Worm (Caenorhabditis elegans) whole organism, L2 larva: ENCODE data around the gene scvp-1.
A peak's percentile ranks its signal among the peaks of the same experiment; 100 is the strongest.

Source experiments
- C34F6.9 ChIP-seq: fragments of 150-350 bp; optimal IDR thresholded peaks from 2 replicates; lab custom pipeline; 2014; ENCODE audit warnings: missing biosample characterization, missing genetic modification characterization
- R02D3.7 ChIP-seq: fragments of 150-350 bp; optimal IDR thresholded peaks from 2 replicates; lab custom pipeline; 2014; ENCODE audit warnings: missing biosample characterization, missing genetic modification characterization
- Y55F3AM.14 ChIP-seq: fragments of 200-800 bp; sonication (Bioruptor generic); optimal IDR thresholded peaks from 2 replicates; lab custom pipeline; 2018; ENCODE audit warnings: mild to moderate bottlenecking, missing genetic modification characterization, missing compliant biosample characterization
- ZK546.5 ChIP-seq: sonication (generic microtip); optimal IDR thresholded peaks from 2 replicates; lab custom pipeline; 2017; ENCODE audit warnings: missing biosample characterization, missing genetic modification characterization
- alr-1 ChIP-seq: fragments of 150-350 bp; optimal IDR thresholded peaks from 2 replicates; lab custom pipeline; 2014; ENCODE audit warnings: missing biosample characterization, missing genetic modification characterization
- aly-2 ChIP-seq: fragments of 150-350 bp; optimal IDR thresholded peaks from 2 replicates; lab custom pipeline; 2014; ENCODE audit warnings: missing biosample characterization, missing genetic modification characterization
- ama-1 ChIP-seq: fragments of 150-350 bp; optimal IDR thresholded peaks from 2 replicates; lab custom pipeline; 2018; ENCODE audit warnings: inconsistent platforms
- blmp-1 ChIP-seq: sonication (generic microtip); optimal IDR thresholded peaks from 2 replicates; lab custom pipeline; 2017; ENCODE audit warnings: missing genetic modification characterization, mild to moderate bottlenecking, missing compliant biosample characterization, antibody characterized with exemption, moderate library complexity; ENCODE audit not compliant: insufficient read depth
- ceh-16 ChIP-seq: fragments of 150-350 bp; optimal IDR thresholded peaks from 2 replicates; lab custom pipeline; 2014; ENCODE audit warnings: missing biosample characterization, missing genetic modification characterization
- crh-2 ChIP-seq: sonication (generic microtip); optimal IDR thresholded peaks from 2 replicates; lab custom pipeline; 2017; ENCODE audit warnings: missing biosample characterization, missing genetic modification characterization
- dmd-4 ChIP-seq: sonication (generic microtip); optimal IDR thresholded peaks from 2 replicates; lab custom pipeline; 2017; ENCODE audit warnings: missing biosample characterization, missing genetic modification characterization
- egl-27 ChIP-seq: sonication (generic microtip); optimal IDR thresholded peaks from 3 replicates; lab custom pipeline; 2017; ENCODE audit warnings: missing biosample characterization, missing genetic modification reagents, missing genetic modification characterization
- elt-1 ChIP-seq: fragments of 150-350 bp; optimal IDR thresholded peaks from 2 replicates; lab custom pipeline; 2014; ENCODE audit warnings: missing biosample characterization, missing genetic modification characterization
- elt-3 ChIP-seq: sonication (generic microtip); optimal IDR thresholded peaks from 2 replicates; lab custom pipeline; 2017; ENCODE audit warnings: missing biosample characterization, missing genetic modification characterization
- fos-1 ChIP-seq: fragments of 150-350 bp; optimal IDR thresholded peaks from 2 replicates; lab custom pipeline; 2014; ENCODE audit warnings: missing biosample characterization, missing genetic modification characterization
- gmeb-1 ChIP-seq: fragments of 150-350 bp; optimal IDR thresholded peaks from 2 replicates; lab custom pipeline; 2014; ENCODE audit warnings: missing biosample characterization, missing genetic modification characterization
- lin-11 ChIP-seq: fragments of 150-350 bp; sonication (generic microtip); optimal IDR thresholded peaks from 2 replicates; lab custom pipeline; 2014; ENCODE audit warnings: missing biosample characterization, missing genetic modification characterization, inconsistent platforms, mixed read lengths
- lin-13 ChIP-seq: fragments of 150-350 bp; optimal IDR thresholded peaks from 2 replicates; lab custom pipeline; 2014; ENCODE audit warnings: missing biosample characterization, missing genetic modification reagents, missing genetic modification characterization
- lin-39 ChIP-seq: fragments of 150-350 bp; optimal IDR thresholded peaks from 2 replicates; lab custom pipeline; 2014; ENCODE audit warnings: missing biosample characterization, missing genetic modification reagents, missing genetic modification characterization
- lsy-2 ChIP-seq, 2 experiments: fragments of 150-350 bp in 1 of 2; sonication (generic microtip) in 1 of 2; optimal IDR thresholded peaks; 2 replicates each; lab custom pipeline; 2014 to 2017; ENCODE audit warnings: missing biosample characterization in 2 of 2, missing genetic modification characterization in 2 of 2
- mab-5 ChIP-seq: fragments of 150-350 bp; optimal IDR thresholded peaks from 2 replicates; lab custom pipeline; 2014; ENCODE audit warnings: missing biosample characterization, missing genetic modification characterization
- mbf-1 ChIP-seq: sonication (generic microtip); optimal IDR thresholded peaks from 2 replicates; lab custom pipeline; 2017; ENCODE audit warnings: missing biosample characterization, missing genetic modification characterization
- mdl-1 ChIP-seq, 2 experiments: fragments of 150-350 bp in 1 of 2; sonication (generic microtip) in 1 of 2; optimal IDR thresholded peaks; 2 replicates each; lab custom pipeline; 2017; ENCODE audit warnings: missing biosample characterization in 2 of 2, missing genetic modification characterization in 2 of 2
- nhr-10 ChIP-seq: sonication (generic microtip); optimal IDR thresholded peaks from 2 replicates; lab custom pipeline; 2017; ENCODE audit warnings: missing biosample characterization, missing genetic modification characterization
- nhr-11 ChIP-seq: fragments of 150-350 bp; optimal IDR thresholded peaks from 2 replicates; lab custom pipeline; 2014; ENCODE audit warnings: missing biosample characterization, missing genetic modification characterization
- nhr-12 ChIP-seq: fragments of 150-350 bp; optimal IDR thresholded peaks from 2 replicates; lab custom pipeline; 2014; ENCODE audit warnings: missing biosample characterization, missing genetic modification characterization
- nhr-129 ChIP-seq: fragments of 150-350 bp; optimal IDR thresholded peaks from 2 replicates; lab custom pipeline; 2014; ENCODE audit warnings: missing biosample characterization, missing genetic modification characterization
- nhr-21 ChIP-seq: fragments of 150-350 bp; optimal IDR thresholded peaks from 2 replicates; lab custom pipeline; 2014; ENCODE audit warnings: missing biosample characterization, missing genetic modification characterization
- nhr-237 ChIP-seq: fragments of 150-350 bp; optimal IDR thresholded peaks from 2 replicates; lab custom pipeline; 2014; ENCODE audit warnings: missing biosample characterization, missing genetic modification characterization
- nhr-25 ChIP-seq: fragments of 150-350 bp; sonication (generic microtip); optimal IDR thresholded peaks from 3 replicates; lab custom pipeline; 2014; ENCODE audit warnings: missing biosample characterization, missing genetic modification characterization
- nhr-6 ChIP-seq: fragments of 150-350 bp; optimal IDR thresholded peaks from 2 replicates; lab custom pipeline; 2014; ENCODE audit warnings: missing biosample characterization, missing genetic modification characterization
- nhr-77 ChIP-seq: fragments of 150-350 bp; optimal IDR thresholded peaks from 2 replicates; lab custom pipeline; 2014; ENCODE audit warnings: missing biosample characterization, missing genetic modification characterization
- peb-1 ChIP-seq: fragments of 150-350 bp; optimal IDR thresholded peaks from 2 replicates; lab custom pipeline; 2014; ENCODE audit warnings: missing biosample characterization, missing genetic modification characterization
- sem-4 ChIP-seq: fragments of 150-350 bp; optimal IDR thresholded peaks from 2 replicates; lab custom pipeline; 2014; ENCODE audit warnings: missing biosample characterization, missing genetic modification reagents, missing genetic modification characterization
- skn-1 ChIP-seq: sonication (generic microtip); optimal IDR thresholded peaks from 2 replicates; lab custom pipeline; 2017; ENCODE audit warnings: missing biosample characterization, missing genetic modification characterization
- sma-3 ChIP-seq: sonication (generic microtip); optimal IDR thresholded peaks from 2 replicates; lab custom pipeline; 2016; ENCODE audit warnings: missing genetic modification reagents, missing genetic modification characterization, missing compliant biosample characterization
- sma-9 ChIP-seq, 2 experiments: fragments of 150-350 bp in 1 of 2; sonication (generic microtip) in 1 of 2; optimal IDR thresholded peaks; 2 replicates each; lab custom pipeline; 2014 to 2016; ENCODE audit warnings: missing genetic modification characterization in 2 of 2, mild to moderate bottlenecking in 1 of 2, missing biosample characterization in 1 of 2, missing compliant biosample characterization in 1 of 2, missing genetic modification reagents in 1 of 2, moderate library complexity in 1 of 2
- snpc-4 ChIP-seq: fragments of 150-350 bp; optimal IDR thresholded peaks from 2 replicates; lab custom pipeline; 2014; ENCODE audit warnings: missing biosample characterization, missing genetic modification characterization
- unc-39 ChIP-seq: fragments of 150-350 bp; optimal IDR thresholded peaks from 2 replicates; lab custom pipeline; 2014; ENCODE audit warnings: missing biosample characterization, missing genetic modification characterization
- unc-55 ChIP-seq: fragments of 150-350 bp; sonication (generic microtip); optimal IDR thresholded peaks from 3 replicates; lab custom pipeline; 2014; ENCODE audit warnings: missing biosample characterization, missing genetic modification reagents, missing genetic modification characterization
- unc-62 ChIP-seq: fragments of 150-350 bp; optimal IDR thresholded peaks from 2 replicates; lab custom pipeline; 2014; ENCODE audit warnings: missing biosample characterization, missing genetic modification reagents, missing genetic modification characterization
- zag-1 ChIP-seq: fragments of 150-350 bp; optimal IDR thresholded peaks from 2 replicates; lab custom pipeline; 2014; ENCODE audit warnings: missing biosample characterization, missing genetic modification characterization
- ztf-1 ChIP-seq: fragments of 200-800 bp; sonication (Bioruptor generic); conservative IDR thresholded peaks from 2 replicates; pipeline ENCODE4 v1.3.6; 2022; ENCODE audit warnings: missing genetic modification characterization, missing compliant biosample characterization
- ztf-11 ChIP-seq: sonication (generic microtip); optimal IDR thresholded peaks from 2 replicates; lab custom pipeline; 2017; ENCODE audit warnings: missing biosample characterization, missing genetic modification characterization
- ztf-4 ChIP-seq: fragments of 150-350 bp; optimal IDR thresholded peaks from 2 replicates; lab custom pipeline; 2014; ENCODE audit warnings: missing biosample characterization, missing genetic modification characterization

scvp-1 gene

ce11 chrV:10897172-10897571 is 33.9 kb downstream of the scvp-1 start (continued):
- TF ChIP-seq lin-11 (tag; lab: Kevin White, UChicago), result peak; percentile 99
- peak; percentile 97 for TF ChIP-seq ztf-4
- TF ChIP-seq elt-1 (tag; lab: Kevin White, UChicago), result no peak
- peak; percentile 97 for TF ChIP-seq mab-5 (tag; lab: Kevin White, UChicago)
- peak; percentile 97 for TF ChIP-seq nhr-6
- TF ChIP-seq nhr-11 (tag; lab: Kevin White, UChicago), result peak; percentile 79
- peak; percentile 100 for TF ChIP-seq ZK546.5 (tag; lab: Kevin White, UChicago)
- TF ChIP-seq unc-55, result peak; percentile 100
- TF ChIP-seq fos-1 (tag; lab: Kevin White, UChicago), result peak; percentile 98
- peak; percentile 80 for TF ChIP-seq ama-1 (lab: Kevin White, UChicago)
- TF ChIP-seq R02D3.7 (tag; lab: Kevin White, UChicago), result peak; percentile 71
- no peak for TF ChIP-seq alr-1
- peak; percentile 95 for TF ChIP-seq ceh-16 (tag; lab: Kevin White, UChicago)
- peak; percentile 95 for TF ChIP-seq unc-62
- TF ChIP-seq aly-2 (tag; lab: Kevin White, UChicago), result peak; percentile 19
- TF ChIP-seq nhr-21 (tag; lab: Kevin White, UChicago), result peak; percentile 99
- peak; percentile 40 for TF ChIP-seq peb-1
- TF ChIP-seq sem-4 (tag; lab: Kevin White, UChicago), result peak; percentile 98
- peak; percentile 99 for TF ChIP-seq crh-2 (tag; lab: Kevin White, UChicago)
- TF ChIP-seq ztf-1 (GFP tag; lab: Robert Waterston, UW), result no peak
- TF ChIP-seq unc-39 (tag; lab: Kevin White, UChicago), result no peak
- peak; percentile 98 for TF ChIP-seq lin-13
- peak; percentile 79 for TF ChIP-seq nhr-12 (tag; lab: Kevin White, UChicago)
- TF ChIP-seq skn-1 (tag; lab: Kevin White, UChicago), result peak; percentile 80
- TF ChIP-seq nhr-129 (tag; lab: Kevin White, UChicago), result peak; percentile 98
- peak; percentile 92 for TF ChIP-seq blmp-1
- peak; percentile 94 for TF ChIP-seq zag-1 (tag; lab: Kevin White, UChicago)
- peak; percentile 99 for TF ChIP-seq Y55F3AM.14

ce11 chrV:10897106-10897171 is 34.1 kb downstream of the scvp-1 start, which contains the start of gene sec-61.G:
TSS of gene sec-61.G (minus strand) at chrV:10897143.
- TF ChIP-seq egl-27 (tag; lab: Kevin White, UChicago) (no peak), fos-1 (tag; lab: Kevin White, UChicago) (no peak), dmd-4 (tag; lab: Kevin White, UChicago) (no peak), nhr-129 (tag; lab: Kevin White, UChicago) (no peak), ama-1 (lab: Kevin White, UChicago) (no peak), snpc-4 (no peak), ztf-11 (tag; lab: Kevin White, UChicago) (no peak)

DNA sequence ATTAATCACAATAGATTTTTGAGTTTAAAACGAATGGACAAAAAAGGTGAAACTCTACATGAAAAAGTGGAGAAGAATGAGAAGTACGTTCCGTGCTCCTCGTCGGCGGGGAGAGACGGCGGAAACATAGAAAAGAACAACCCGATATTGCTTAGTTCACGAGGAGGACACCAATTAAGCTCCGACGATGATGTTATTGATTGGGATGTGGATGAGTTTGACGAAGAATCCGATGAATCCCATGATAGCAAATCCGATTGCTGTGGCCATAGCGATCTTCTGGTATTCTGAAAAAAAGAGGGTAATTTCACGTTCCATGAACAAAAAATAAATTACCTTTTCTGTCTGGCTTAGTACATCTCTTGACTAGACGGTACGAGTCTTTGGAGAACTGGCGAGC is 34.4 kb downstream of the scvp-1 start:
- TF ChIP-seq nhr-21 (tag; lab: Kevin White, UChicago) (no peak), ZK546.5 (tag; lab: Kevin White, UChicago) (no peak), dmd-4 (tag; lab: Kevin White, UChicago) (no peak), zag-1 (tag; lab: Kevin White, UChicago) (no peak), skn-1 (tag; lab: Kevin White, UChicago) (no peak)

ce11 chrV:10896295-10896694 is 34.8 kb downstream of the scvp-1 start, which contains the start of gene F32D8.13:
TSS of gene F32D8.13 (minus strand) at chrV:10896543.
- TF ChIP-seq mab-5 (tag; lab: Kevin White, UChicago), result no peak
- peak; percentile 10 for TF ChIP-seq ZK546.5 (tag; lab: Kevin White, UChicago)
- peak; percentile 56 for TF ChIP-seq ama-1 (lab: Kevin White, UChicago)
- peak; percentile 17 for TF ChIP-seq nhr-25 (tag; lab: Kevin White, UChicago)
- peak; percentile 0 for TF ChIP-seq gmeb-1 (tag; lab: Kevin White, UChicago)
- TF ChIP-seq lsy-2 (tag; optimal IDR thresholded peaks at IDR 0.05; lab: Kevin White, UChicago), result peak in 1 of 2 experiments; percentile 0

DNA sequence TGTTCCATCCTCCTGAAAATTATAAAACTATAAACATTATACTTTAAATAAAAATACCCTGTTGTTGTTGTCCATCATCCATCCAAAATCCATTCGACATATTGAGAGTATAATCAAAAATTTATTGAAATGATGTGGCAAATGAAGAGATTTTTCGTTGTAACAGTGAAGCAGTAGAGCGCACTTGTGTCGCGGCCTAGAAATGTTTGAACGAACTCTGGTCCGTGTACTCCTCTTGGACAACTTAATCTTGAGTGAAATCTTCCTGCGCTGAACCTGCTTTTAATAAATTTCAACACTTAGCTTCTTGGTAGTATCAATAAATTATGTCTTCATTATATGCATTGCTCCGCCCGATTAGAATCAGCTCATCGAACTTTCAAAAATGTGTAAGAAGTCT is 36.5 kb downstream of the scvp-1 start, which contains the start of the genes F32D8.14 and F32D8.5:
F32D8.14 (minus strand) TSS at position 188 of the 400 bp plus-strand sequence.
F32D8.5 (plus strand) TSS at position 200 of the 400 bp plus-strand sequence.
- no peak for TF ChIP-seq mdl-1 (tag; optimal IDR thresholded peaks at IDR 0.05; lab: Kevin White, UChicago)
- peak; percentile 56 to 89 for TF ChIP-seq lsy-2 (tag; optimal IDR thresholded peaks at IDR 0.05; lab: Kevin White, UChicago)
- TF ChIP-seq lin-11 (tag; lab: Kevin White, UChicago), result peak; percentile 56
- TF ChIP-seq elt-3 (tag; lab: Kevin White, UChicago), result no peak
- no peak for TF ChIP-seq Y55F3AM.14
- TF ChIP-seq gmeb-1 (tag; lab: Kevin White, UChicago), result peak; percentile 81
- TF ChIP-seq C34F6.9 (tag; lab: Kevin White, UChicago), result peak; percentile 93
- TF ChIP-seq unc-62, result no peak
- no peak for TF ChIP-seq lin-39
- TF ChIP-seq dmd-4 (tag; lab: Kevin White, UChicago), result no peak
- TF ChIP-seq ama-1 (lab: Kevin White, UChicago), result no peak
- no peak for TF ChIP-seq nhr-10 (tag; lab: Kevin White, UChicago)
- TF ChIP-seq mbf-1 (tag; lab: Kevin White, UChicago), result no peak
- peak; percentile 70 for TF ChIP-seq blmp-1
- no peak for TF ChIP-seq aly-2 (tag; lab: Kevin White, UChicago)
- TF ChIP-seq ztf-1 (GFP tag; lab: Robert Waterston, UW), result no peak
- peak; percentile 84 for TF ChIP-seq sma-3 (GFP tag; lab: Kevin White, UChicago)
- no peak for TF ChIP-seq nhr-77 (tag; lab: Kevin White, UChicago)
- TF ChIP-seq skn-1 (tag; lab: Kevin White, UChicago), result no peak
- TF ChIP-seq nhr-237, result no peak
- TF ChIP-seq crh-2 (tag; lab: Kevin White, UChicago), result peak; percentile 94
- peak; percentile 81 for TF ChIP-seq nhr-129 (tag; lab: Kevin White, UChicago)
- peak; percentile 93 for TF ChIP-seq sma-9 (GFP tag; optimal IDR thresholded peaks at IDR 0.05; lab: Kevin White, UChicago)
- no peak for TF ChIP-seq sma-9 (tag; optimal IDR thresholded peaks at IDR 0.05; lab: Kevin White, UChicago)
- TF ChIP-seq peb-1, result no peak
